Fruit fly (Drosophila melanogaster): ENCODE data around the gene CG4119.

Gene CG4119

dm6 chrX:5621893-5622803, 43.7 kb upstream of the CG4119 start, which contains the start of the genes Mlc-c and Pop1:
TSS of gene Mlc-c (minus strand) at chrX:5622539.
TSS of gene Pop1 (plus strand) at chrX:5622648.
- no peak for TF ChIP-seq Smox (GFP tag; optimal IDR thresholded peaks at IDR 0.05)
- peak; percentile 77 for TF ChIP-seq fkh (GFP tag; optimal IDR thresholded peaks at IDR 0.05)
- TF ChIP-seq Hr38 (GFP tag; optimal IDR thresholded peaks at IDR 0.05), result no peak
- TF ChIP-seq CG11762 (GFP tag; optimal IDR thresholded peaks at IDR 0.05; ENCODE audit: insufficient read depth), result no peak
- no peak for TF ChIP-seq CG8319 (GFP tag; optimal IDR thresholded peaks at IDR 0.05)
- peak; percentile 9 for TF ChIP-seq CG6854 (GFP tag; optimal IDR thresholded peaks at IDR 0.05)
- TF ChIP-seq vri (GFP tag; optimal IDR thresholded peaks at IDR 0.05), result no peak
- peak; percentile 89 for TF ChIP-seq svp (GFP tag)
- TF ChIP-seq CG6163 (GFP tag; IDR thresholded peaks at IDR 0.05), result no peak
- TF ChIP-seq Gug (GFP tag; IDR thresholded peaks at IDR 0.05), result no peak

DNA sequence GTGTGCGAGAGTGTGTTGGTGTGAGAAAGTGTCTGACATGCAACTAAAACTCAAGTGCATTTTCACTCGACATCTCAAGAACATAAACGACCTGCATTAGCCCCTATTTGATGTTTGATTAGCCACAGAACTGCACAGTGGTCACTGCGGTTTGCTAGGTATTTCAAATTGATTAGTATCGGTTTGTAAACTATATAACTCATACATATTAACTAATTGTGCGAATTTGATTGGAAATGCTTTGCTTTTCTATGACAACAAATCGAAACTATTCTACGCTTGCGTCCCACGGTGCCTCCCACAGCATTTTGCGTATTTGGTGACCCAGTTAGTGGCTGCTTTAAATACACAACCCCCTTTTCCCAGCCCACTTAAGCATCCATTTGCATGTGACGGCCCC, 31.1 kb upstream of the CG4119 start:
- 0 out of 3 replicates have a peak, but pooled peaks have one; percentile 31 for TF ChIP-seq CG6163 (GFP tag; IDR thresholded peaks at IDR 0.05)
- no peak for TF ChIP-seq CG10669 (GFP tag; optimal IDR thresholded peaks at IDR 0.05)
- TF ChIP-seq eg (GFP tag; IDR thresholded peaks at IDR 0.05), result peak; percentile 56; the same call in 2 of the 3 replicates
- peak; percentile 43 for TF ChIP-seq Eip78C (GFP tag)
- no peak for TF ChIP-seq CG16779 (tag; optimal IDR thresholded peaks at IDR 0.05)
- TF ChIP-seq Met (GFP tag; optimal IDR thresholded peaks at IDR 0.05), result no peak
- no peak for TF ChIP-seq OdsH (GFP tag; optimal IDR thresholded peaks at IDR 0.05)
- TF ChIP-seq CG3032 (tag; optimal IDR thresholded peaks at IDR 0.05), result no peak
- no peak for TF ChIP-seq Hr39 (GFP tag; optimal IDR thresholded peaks at IDR 0.05)

dm6 chrX:5636529-5637099, 29.2 kb upstream of the CG4119 start:
- TF ChIP-seq CG6276 (GFP tag; optimal IDR thresholded peaks at IDR 0.05) (no peak), cyc (GFP tag; optimal IDR thresholded peaks at IDR 0.05) (no peak), Lpt (GFP tag; optimal IDR thresholded peaks at IDR 0.05) (no peak), CG31627 (GFP tag; optimal IDR thresholded peaks at IDR 0.05) (no peak), CG8119 (GFP tag; IDR thresholded peaks at IDR 0.05) (no peak), CG9139 (GFP tag; optimal IDR thresholded peaks at IDR 0.05) (no peak), fkh (GFP tag; optimal IDR thresholded peaks at IDR 0.05) (no peak), CG15336 (GFP tag; IDR thresholded peaks at IDR 0.05) (no peak), CG10669 (GFP tag; optimal IDR thresholded peaks at IDR 0.05) (no peak), CG11294 (GFP tag; IDR thresholded peaks at IDR 0.05) (no peak), Sox15 (GFP tag; optimal IDR thresholded peaks at IDR 0.05) (no peak), CG8632 (GFP tag; optimal IDR thresholded peaks at IDR 0.05) (no peak), Hr4 (GFP tag; optimal IDR thresholded peaks at IDR 0.05) (no peak), CG6792 (GFP tag; optimal IDR thresholded peaks at IDR 0.05) (no peak), Ets96B (tag; optimal IDR thresholded peaks at IDR 0.05) (no peak)

DNA sequence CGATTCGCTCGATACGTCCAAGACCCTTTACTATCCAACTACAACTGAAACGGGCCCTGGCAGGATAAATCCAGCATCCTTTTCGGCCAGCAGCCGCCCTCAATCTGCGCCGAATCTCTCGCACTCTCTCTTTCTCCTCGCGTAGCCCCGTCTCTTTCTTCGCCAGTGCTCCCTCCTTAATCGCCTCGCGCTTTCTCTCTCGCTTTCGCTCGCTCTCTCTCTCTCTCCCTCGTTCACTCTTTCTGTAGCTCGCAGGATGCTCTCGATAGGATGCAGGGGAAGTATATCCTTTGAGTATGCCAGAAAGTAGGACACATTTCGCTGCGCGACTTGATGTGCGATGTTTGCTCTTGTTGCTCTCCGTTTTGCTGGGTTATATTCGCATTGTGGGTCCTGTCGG, 28.3 kb upstream of the CG4119 start:
- TF ChIP-seq Ets96B (tag; optimal IDR thresholded peaks at IDR 0.05) (no peak), net (GFP tag; optimal IDR thresholded peaks at IDR 0.05) (no peak), CG3919 (GFP tag; optimal IDR thresholded peaks at IDR 0.05) (no peak), esn (GFP tag; optimal IDR thresholded peaks at IDR 0.05) (no peak), achi (GFP tag; optimal IDR thresholded peaks at IDR 0.05) (no peak), dac (GFP tag; optimal IDR thresholded peaks at IDR 0.05) (no peak), fd85E (GFP tag; optimal IDR thresholded peaks at IDR 0.05) (no peak), cyc (GFP tag; optimal IDR thresholded peaks at IDR 0.05) (no peak), eg (GFP tag; IDR thresholded peaks at IDR 0.05) (no peak), svp (GFP tag) (no peak), CG8319 (GFP tag; optimal IDR thresholded peaks at IDR 0.05) (no peak), fkh (GFP tag; optimal IDR thresholded peaks at IDR 0.05) (no peak), Smox (GFP tag; optimal IDR thresholded peaks at IDR 0.05) (no peak), CG15336 (GFP tag; IDR thresholded peaks at IDR 0.05) (no peak), Met (GFP tag; optimal IDR thresholded peaks at IDR 0.05) (no peak), Sox102F (GFP tag; optimal IDR thresholded peaks at IDR 0.05) (no peak), Eip78C (GFP tag) (no peak), OdsH (GFP tag; optimal IDR thresholded peaks at IDR 0.05) (no peak), CG9139 (GFP tag; optimal IDR thresholded peaks at IDR 0.05) (no peak), Gug (GFP tag; IDR thresholded peaks at IDR 0.05) (no peak)
